Fruit fly (Drosophila melanogaster) whole organism, embryonic: ENCODE results near the gene Acat1.
A peak's percentile ranks its signal among the peaks of the same experiment; 100 is the strongest.

Experiments
- BtbVII ChIP-seq: fragments of 200-800 bp; sonication (Bioruptor generic); optimal IDR thresholded peaks from 3 replicates; lab custom pipeline; 2017; ENCODE audit warnings: missing biosample characterization, mild to moderate bottlenecking, missing genetic modification characterization
- CG12219 ChIP-seq: fragments of 200-800 bp; sonication (Bioruptor generic); optimal IDR thresholded peaks from 3 replicates; lab custom pipeline; 2018; ENCODE audit warnings: missing biosample characterization, mild to moderate bottlenecking, missing genetic modification characterization
- CG12659 ChIP-seq: fragments of 200-800 bp; sonication (Bioruptor generic); optimal IDR thresholded peaks from 3 replicates; lab custom pipeline; 2017; ENCODE audit warnings: mild to moderate bottlenecking, missing biosample characterization, missing genetic modification reagents, missing genetic modification characterization
- CG13424 ChIP-seq: fragments of 200-800 bp; sonication (Bioruptor generic); optimal IDR thresholded peaks from 2 replicates; lab custom pipeline; 2019; ENCODE audit warnings: missing biosample characterization, mild to moderate bottlenecking, missing genetic modification characterization, moderate library complexity
- CG13775 ChIP-seq: fragments of 200-800 bp; sonication (Bioruptor generic); optimal IDR thresholded peaks from 3 replicates; lab custom pipeline; 2017; ENCODE audit warnings: missing biosample characterization, mild to moderate bottlenecking, missing genetic modification characterization
- CG14014 ChIP-seq: fragments of 200-800 bp; sonication (Bioruptor generic); IDR thresholded peaks from 2 replicates; pipeline ENCODE4 v1.3.6; 2022; ENCODE audit warnings: missing biosample characterization, missing genetic modification characterization
- CG15514 ChIP-seq: fragments of 200-800 bp; sonication (Bioruptor generic); optimal IDR thresholded peaks from 3 replicates; lab custom pipeline; 2017; ENCODE audit warnings: missing biosample characterization, missing genetic modification characterization, mild to moderate bottlenecking, moderate library complexity, missing genetic modification reagents
- CG1647 ChIP-seq: fragments of 200-800 bp; sonication (Bioruptor generic); optimal IDR thresholded peaks from 3 replicates; lab custom pipeline; 2016; ENCODE audit warnings: missing biosample characterization, missing genetic modification characterization
- CG16813 ChIP-seq: fragments of 200-800 bp; sonication (Bioruptor generic); IDR thresholded peaks from 3 replicates; pipeline ENCODE4 v1.3.6; 2022; ENCODE audit warnings: missing biosample characterization, missing genetic modification characterization; ENCODE audit not compliant: partially characterized antibody
- CG17186 ChIP-seq: fragments of 200-800 bp; sonication (Bioruptor generic); optimal IDR thresholded peaks from 3 replicates; lab custom pipeline; 2017; ENCODE audit warnings: missing biosample characterization, missing genetic modification reagents, missing genetic modification characterization
- CG17568 ChIP-seq: fragments of 200-800 bp; sonication (Bioruptor generic); optimal IDR thresholded peaks from 2 replicates; lab custom pipeline; 2018; ENCODE audit warnings: missing biosample characterization, mild to moderate bottlenecking, missing genetic modification characterization, moderate library complexity
- CG1832 ChIP-seq: fragments of 200-800 bp; sonication (Bioruptor generic); optimal IDR thresholded peaks from 2 replicates; lab custom pipeline; 2017; ENCODE audit warnings: missing biosample characterization, mild to moderate bottlenecking, missing genetic modification characterization, inconsistent platforms
- CG2199 ChIP-seq: fragments of 200-800 bp; sonication (Bioruptor generic); IDR thresholded peaks from 3 replicates; pipeline ENCODE4 v1.3.6; 2022; ENCODE audit warnings: missing biosample characterization, missing genetic modification characterization
- CG3065 ChIP-seq: fragments of 200-800 bp; sonication (Bioruptor generic); optimal IDR thresholded peaks from 2 replicates; lab custom pipeline; 2016; ENCODE audit warnings: missing biosample characterization, missing genetic modification characterization
- CG4282 ChIP-seq: fragments of 200-800 bp; sonication (Bioruptor generic); optimal IDR thresholded peaks from 2 replicates; lab custom pipeline; 2016; ENCODE audit warnings: missing biosample characterization, missing genetic modification characterization
- CG4820 ChIP-seq: fragments of 200-800 bp; sonication (Bioruptor generic); optimal IDR thresholded peaks from 3 replicates; lab custom pipeline; 2016; ENCODE audit warnings: missing biosample characterization, missing genetic modification characterization
- CG4854 ChIP-seq: fragments of 200-800 bp; sonication (Bioruptor generic); optimal IDR thresholded peaks from 2 replicates; lab custom pipeline; 2016; ENCODE audit warnings: missing biosample characterization, missing genetic modification characterization, inconsistent platforms
- CG6791 ChIP-seq: fragments of 200-800 bp; sonication (Bioruptor generic); IDR thresholded peaks from 3 replicates; pipeline ENCODE4 v1.3.6; 2022; ENCODE audit warnings: missing biosample characterization, missing genetic modification characterization; ENCODE audit not compliant: partially characterized antibody
- CG7556 ChIP-seq: fragments of 200-800 bp; sonication (Bioruptor generic); optimal IDR thresholded peaks from 2 replicates; lab custom pipeline; 2017; ENCODE audit warnings: missing biosample characterization, mild to moderate bottlenecking, missing genetic modification characterization
- CG9437 ChIP-seq: fragments of 200-800 bp; sonication (Bioruptor generic); optimal IDR thresholded peaks from 2 replicates; lab custom pipeline; 2018; ENCODE audit warnings: missing biosample characterization, mild to moderate bottlenecking, missing genetic modification characterization
- CHES-1-like ChIP-seq: fragments of 200-800 bp; sonication (Bioruptor generic); optimal IDR thresholded peaks from 2 replicates; lab custom pipeline; 2016; ENCODE audit warnings: missing biosample characterization, missing genetic modification characterization
- CTCF ChIP-seq: fragments of 200-800 bp; sonication (Bioruptor generic); optimal IDR thresholded peaks from 2 replicates; lab custom pipeline; 2017; ENCODE audit warnings: missing biosample characterization, mild to moderate bottlenecking, missing genetic modification characterization, moderate library complexity
- CrebB ChIP-seq: fragments of 200-800 bp; sonication (Bioruptor generic); optimal IDR thresholded peaks from 3 replicates; lab custom pipeline; 2018; ENCODE audit warnings: missing biosample characterization, mild to moderate bottlenecking, missing genetic modification characterization
- Dref ChIP-seq: fragments of 200-800 bp; sonication (Bioruptor generic); IDR thresholded peaks from 2 replicates; pipeline ENCODE4 v1.3.6; 2022; ENCODE audit warnings: missing biosample characterization, missing genetic modification characterization
- H15 ChIP-seq: fragments of 200-800 bp; sonication (Bioruptor generic); IDR thresholded peaks from 3 replicates; pipeline ENCODE4 v1.3.6; 2022; ENCODE audit warnings: missing biosample characterization, missing genetic modification characterization
- Hand ChIP-seq: fragments of 200-800 bp; sonication (Bioruptor generic); optimal IDR thresholded peaks from 2 replicates; lab custom pipeline; 2017; ENCODE audit warnings: mild to moderate bottlenecking, missing biosample characterization, missing genetic modification reagents, missing genetic modification characterization
- NfI ChIP-seq: fragments of 200-800 bp; sonication (Bioruptor generic); optimal IDR thresholded peaks from 3 replicates; lab custom pipeline; 2018; ENCODE audit warnings: missing biosample characterization, mild to moderate bottlenecking, missing genetic modification characterization, moderate library complexity
- Side ChIP-seq: fragments of 200-800 bp; sonication (Bioruptor generic); optimal IDR thresholded peaks from 2 replicates; lab custom pipeline; 2016; ENCODE audit warnings: missing biosample characterization, missing genetic modification characterization
- Tbp ChIP-seq: fragments of >200 bp; optimal IDR thresholded peaks from 2 replicates; lab custom pipeline; 2018; ENCODE audit warnings: missing biosample characterization, missing genetic modification characterization
- ac ChIP-seq: fragments of 200-800 bp; sonication (Bioruptor generic); optimal IDR thresholded peaks from 3 replicates; lab custom pipeline; 2017; ENCODE audit warnings: missing biosample characterization, mild to moderate bottlenecking, missing genetic modification characterization
- crc ChIP-seq: fragments of 200-800 bp; sonication (Bioruptor generic); optimal IDR thresholded peaks from 2 replicates; lab custom pipeline; 2016; ENCODE audit warnings: missing biosample characterization, missing genetic modification characterization
- croc ChIP-seq: fragments of 200-800 bp; sonication (Bioruptor generic); conservative IDR thresholded peaks from 3 replicates; pipeline ENCODE4 v1.3.6; 2022; ENCODE audit warnings: missing biosample characterization, missing genetic modification characterization
- crp ChIP-seq, 2 experiments: fragments of 200-800 bp; sonication (Bioruptor generic); optimal IDR thresholded peaks; 2 replicates in 1 of 2; 3 replicates in 1 of 2; lab custom pipeline; 2017; ENCODE audit warnings: missing biosample characterization in 2 of 2, missing genetic modification characterization in 2 of 2, mild to moderate bottlenecking in 1 of 2, moderate library complexity in 1 of 2
- gfzf ChIP-seq: fragments of 200-800 bp; sonication (Bioruptor generic); optimal IDR thresholded peaks from 2 replicates; lab custom pipeline; 2016; ENCODE audit warnings: missing biosample characterization, mild to moderate bottlenecking, missing genetic modification characterization, moderate library complexity
- gsb-n ChIP-seq: fragments of 200-800 bp; sonication (Bioruptor generic); optimal IDR thresholded peaks from 3 replicates; lab custom pipeline; 2018; ENCODE audit warnings: missing biosample characterization, mild to moderate bottlenecking, missing genetic modification characterization
- ham ChIP-seq: fragments of 200-800 bp; sonication (Bioruptor generic); IDR thresholded peaks from 2 replicates; pipeline ENCODE4 v1.3.6; 2022; ENCODE audit warnings: missing biosample characterization, missing genetic modification characterization
- her ChIP-seq: fragments of 200-800 bp; sonication (Bioruptor generic); optimal IDR thresholded peaks from 2 replicates; lab custom pipeline; 2016; ENCODE audit warnings: missing biosample characterization, missing genetic modification characterization
- kay ChIP-seq: fragments of 200-800 bp; sonication (Bioruptor generic); optimal IDR thresholded peaks from 2 replicates; lab custom pipeline; 2016; ENCODE audit warnings: missing biosample characterization, missing genetic modification characterization
- mam ChIP-seq: fragments of 200-800 bp; sonication (Bioruptor generic); optimal IDR thresholded peaks from 3 replicates; lab custom pipeline; 2016; ENCODE audit warnings: missing biosample characterization, missing genetic modification characterization
- mirr ChIP-seq: fragments of 200-800 bp; sonication (Bioruptor generic); optimal IDR thresholded peaks from 3 replicates; lab custom pipeline; 2018; ENCODE audit warnings: missing biosample characterization, mild to moderate bottlenecking, missing genetic modification characterization
- odd ChIP-seq: fragments of 200-800 bp; sonication (Bioruptor generic); optimal IDR thresholded peaks from 2 replicates; lab custom pipeline; 2017; ENCODE audit warnings: missing biosample characterization, mild to moderate bottlenecking, missing genetic modification characterization
- otp ChIP-seq: fragments of 200-800 bp; sonication (Bioruptor generic); IDR thresholded peaks from 3 replicates; pipeline ENCODE4, ENCODE4 v1.3.6; 2022; ENCODE audit warnings: missing biosample characterization, missing genetic modification characterization
- pan ChIP-seq, 4 experiments: fragments of >200 bp in 3 of 4; fragments of 200-800 bp in 1 of 4; sonication (Bioruptor generic) in 1 of 4; optimal IDR thresholded peaks in 3 of 4; IDR thresholded peaks in 1 of 4; 2 replicates each; pipeline versions ENCODE4 v1.3.6 to Lab custom; 2017 to 2022; ENCODE audit warnings: missing biosample characterization in 2 of 4, missing genetic modification characterization in 2 of 4, mixed read lengths in 1 of 4
- pho ChIP-seq: fragments of 200-800 bp; sonication (Bioruptor generic); optimal IDR thresholded peaks from 2 replicates; lab custom pipeline; 2016; ENCODE audit warnings: missing biosample characterization, missing genetic modification characterization
- schlank ChIP-seq: fragments of 200-800 bp; sonication (Bioruptor generic); optimal IDR thresholded peaks from 2 replicates; lab custom pipeline; 2018; ENCODE audit warnings: missing biosample characterization, mild to moderate bottlenecking, missing genetic modification characterization
- sens-2 ChIP-seq: fragments of 200-800 bp; sonication (Bioruptor generic); IDR thresholded peaks from 2 replicates; pipeline ENCODE4 v1.3.6; 2022; ENCODE audit warnings: missing biosample characterization, missing genetic modification characterization
- so ChIP-seq: fragments of 200-800 bp; sonication (Bioruptor generic); IDR thresholded peaks from 3 replicates; pipeline ENCODE4 v1.3.6; 2022; ENCODE audit warnings: missing biosample characterization, missing genetic modification characterization
- unc-4 ChIP-seq: fragments of 200-800 bp; sonication (Bioruptor generic); IDR thresholded peaks from 2 replicates; pipeline ENCODE4 v1.3.6; 2022; ENCODE audit warnings: missing biosample characterization, missing genetic modification characterization; ENCODE audit not compliant: partially characterized antibody
- zfh1 ChIP-seq: fragments of 200-800 bp; sonication (Bioruptor generic); IDR thresholded peaks from 3 replicates; pipeline ENCODE4 v1.3.6; 2022; ENCODE audit warnings: missing biosample characterization, missing genetic modification characterization

Gene Acat1

dm6 chrX:7933210-7933915 lies 44.8 kb upstream of the Acat1 start, which contains the start of the genes Dhdds and RpS14a (continued):
- TF ChIP-seq croc (GFP tag; lab: Robert Waterston, UW) = no peak
- peak; percentile 35 for TF ChIP-seq pho
- TF ChIP-seq schlank (tag; lab: Kevin White, UChicago) = no peak
- TF ChIP-seq mam (GFP tag; lab: Kevin White, UChicago) = peak; percentile 35
- peak; percentile 71 for TF ChIP-seq CG9437 (GFP tag; lab: Kevin White, UChicago)
- peak; percentile 86 for TF ChIP-seq CG12659
- 0 out of 3 replicates have a peak, but pooled peaks have one; percentile 54 for TF ChIP-seq H15 (GFP tag; lab: Robert Waterston, UW)
- peak; percentile 15 for TF ChIP-seq CG13424 (tag; lab: Kevin White, UChicago)
- peak; percentile 78 for TF ChIP-seq CG17568 (GFP tag; lab: Kevin White, UChicago)
- peak; percentile 39; the same call in 1 of the 3 replicates for TF ChIP-seq otp (GFP tag; lab: Robert Waterston, UW)
- no peak for TF ChIP-seq crc (GFP tag; lab: Kevin White, UChicago)
- TF ChIP-seq CG15514 (GFP tag; lab: Kevin White, UChicago) = peak; percentile 64
- peak; percentile 37 for TF ChIP-seq CTCF
- TF ChIP-seq NfI (GFP tag; lab: Kevin White, UChicago) = peak; percentile 75
- TF ChIP-seq unc-4 = peak; percentile 71
- TF ChIP-seq CHES-1-like = peak; percentile 72
- TF ChIP-seq Side = peak; percentile 45
- no peak for TF ChIP-seq so (GFP tag; lab: Robert Waterston, UW)
- peak; percentile 58 for TF ChIP-seq CG4820 (GFP tag; lab: Kevin White, UChicago)
- TF ChIP-seq CG12219 (GFP tag; lab: Kevin White, UChicago) = peak; percentile 28
- peak; percentile 89 for TF ChIP-seq CG13775 (GFP tag; lab: Kevin White, UChicago)
- TF ChIP-seq mirr = no peak
- no peak for TF ChIP-seq CG3065 (GFP tag; lab: Kevin White, UChicago)
- peak; percentile 52 for TF ChIP-seq CrebB (tag; lab: Kevin White, UChicago)
- peak; percentile 29 for TF ChIP-seq CG4854 (GFP tag; lab: Kevin White, UChicago)
- TF ChIP-seq kay (GFP tag; lab: Kevin White, UChicago) = no peak
- TF ChIP-seq zfh1 (GFP tag; lab: Robert Waterston, UW) = 0 out of 3 replicates have a peak, but pooled peaks have one; percentile 15
- TF ChIP-seq her (GFP tag; lab: Kevin White, UChicago) = peak; percentile 12
- no peak for TF ChIP-seq CG2199 (GFP tag; lab: Robert Waterston, UW)
- TF ChIP-seq CG6791 (GFP tag; lab: Robert Waterston, UW) = peak; percentile 71; the same call in 2 of the 3 replicates
- no peak for TF ChIP-seq CG1832 (GFP tag; lab: Kevin White, UChicago)
- TF ChIP-seq CG1647 (GFP tag; lab: Kevin White, UChicago) = no peak
- peak; percentile 10; the same call in 1 of the 2 replicates for TF ChIP-seq CG14014 (GFP tag; lab: Robert Waterston, UW)
- TF ChIP-seq odd (GFP tag; lab: Kevin White, UChicago) = peak; percentile 54
- peak; percentile 83 for TF ChIP-seq CG16813 (GFP tag; lab: Robert Waterston, UW)
- TF ChIP-seq Hand (GFP tag; lab: Kevin White, UChicago) = no peak
- peak; percentile 73 for TF ChIP-seq Dref (GFP tag; lab: Robert Waterston, UW)
- TF ChIP-seq CG17186 (GFP tag; lab: Kevin White, UChicago) = peak; percentile 61
- no peak for TF ChIP-seq ac (GFP tag; lab: Kevin White, UChicago)
- TF ChIP-seq pan (optimal IDR thresholded peaks at IDR 0.05; lab: Kevin White, UChicago) = no peak
- TF ChIP-seq pan (GFP tag; optimal IDR thresholded peaks at IDR 0.05 in 1 of 2, IDR thresholded peaks at IDR 0.05 in 1 of 2) = peak in 1 of 2 experiments; percentile 26
- TF ChIP-seq Tbp (GFP tag; lab: Kevin White, UChicago) = peak; percentile 45
- peak; percentile 57 for TF ChIP-seq gsb-n
- TF ChIP-seq CG7556 (GFP tag; lab: Kevin White, UChicago) = peak; percentile 51
- TF ChIP-seq CG4282 (GFP tag; lab: Kevin White, UChicago) = peak; percentile 5
- no peak for TF ChIP-seq ham (GFP tag; lab: Robert Waterston, UW)
- TF ChIP-seq sens-2 (GFP tag; lab: Robert Waterston, UW) = 0 out of 2 replicates have a peak, but pooled peaks have one; percentile 19
- TF ChIP-seq crp (GFP tag; optimal IDR thresholded peaks at IDR 0.05; lab: Kevin White, UChicago) = peak in 1 of 2 experiments; percentile 47
- peak; percentile 54 for TF ChIP-seq BtbVII (GFP tag; lab: Kevin White, UChicago)
- TF ChIP-seq gfzf (GFP tag; lab: Kevin White, UChicago) = peak; percentile 89
